Worm (Caenorhabditis elegans) whole organism, young adult: ENCODE results near the gene nep-25.

ENCODE experiments used
- B0261.1 ChIP-seq: sonication (generic microtip); optimal IDR thresholded peaks from 2 replicates; lab custom pipeline; 2016; ENCODE audit warnings: mild to moderate bottlenecking, missing genetic modification characterization, moderate library complexity, missing compliant biosample characterization
- F23B12.7 ChIP-seq: sonication (generic microtip); optimal IDR thresholded peaks from 2 replicates; lab custom pipeline; 2017; ENCODE audit warnings: missing genetic modification characterization, mild to moderate bottlenecking, missing compliant biosample characterization, antibody characterized with exemption, moderate library complexity; ENCODE audit not compliant: insufficient read depth
- F39B2.1 ChIP-seq: fragments of 200-800 bp; sonication (Bioruptor generic); IDR thresholded peaks from 2 replicates; pipeline ENCODE4 v1.3.6; 2022; ENCODE audit warnings: missing genetic modification reagents, missing genetic modification characterization, missing compliant biosample characterization
- F52B5.7 ChIP-seq: sonication (generic microtip); optimal IDR thresholded peaks from 2 replicates; lab custom pipeline; 2016; ENCODE audit warnings: mild to moderate bottlenecking, missing genetic modification characterization, missing compliant biosample characterization
- F55B11.4 ChIP-seq: sonication (generic microtip); optimal IDR thresholded peaks from 2 replicates; lab custom pipeline; 2016; ENCODE audit warnings: missing compliant biosample characterization, missing genetic modification characterization, borderline replicate concordance; ENCODE audit not compliant: insufficient read depth
- F57A8.1 ChIP-seq: fragments of 200-800 bp; sonication (Bioruptor generic); optimal IDR thresholded peaks from 2 replicates; lab custom pipeline; 2018; ENCODE audit warnings: mild to moderate bottlenecking, missing genetic modification characterization, moderate library complexity, missing compliant biosample characterization
- T26A5.8 ChIP-seq: sonication (generic microtip); optimal IDR thresholded peaks from 2 replicates; lab custom pipeline; 2016; ENCODE audit warnings: missing genetic modification characterization, missing compliant biosample characterization
- Y53G8AR.9 ChIP-seq: fragments of 200-800 bp; sonication (Bioruptor generic); conservative IDR thresholded peaks from 2 replicates; pipeline ENCODE4 v1.3.6; 2022; ENCODE audit warnings: missing genetic modification reagents, missing genetic modification characterization, missing compliant biosample characterization
- Y56A3A.18 ChIP-seq: fragments of 200-800 bp; sonication (Bioruptor generic); IDR thresholded peaks from 2 replicates; pipeline ENCODE4 v1.3.6; 2022; ENCODE audit warnings: missing genetic modification reagents, missing genetic modification characterization, missing compliant biosample characterization
- ZK185.1 ChIP-seq: sonication (generic microtip); optimal IDR thresholded peaks from 2 replicates; lab custom pipeline; 2016; ENCODE audit warnings: mild to moderate bottlenecking, missing genetic modification characterization, missing compliant biosample characterization; ENCODE audit not compliant: poor library complexity, severe bottlenecking
- akir-1 ChIP-seq: fragments of 200-800 bp; sonication (Bioruptor generic); optimal IDR thresholded peaks from 2 replicates; lab custom pipeline; 2018; ENCODE audit warnings: mild to moderate bottlenecking, missing genetic modification characterization, moderate library complexity, missing compliant biosample characterization
- atf-7 ChIP-seq: sonication (generic microtip); optimal IDR thresholded peaks from 2 replicates; lab custom pipeline; 2017; ENCODE audit warnings: mild to moderate bottlenecking, missing genetic modification characterization, missing compliant biosample characterization
- attf-3 ChIP-seq: fragments of 200-800 bp; sonication (Bioruptor generic); conservative IDR thresholded peaks from 2 replicates; pipeline ENCODE4 v1.3.6; 2022; ENCODE audit warnings: missing genetic modification reagents, missing genetic modification characterization, missing compliant biosample characterization
- attf-6 ChIP-seq: fragments of 200-800 bp; sonication (Bioruptor generic); IDR thresholded peaks from 2 replicates; pipeline ENCODE4 v1.3.6; 2022; ENCODE audit warnings: missing genetic modification reagents, missing genetic modification characterization, missing compliant biosample characterization
- bed-1 ChIP-seq: fragments of 200-800 bp; sonication (Bioruptor generic); IDR thresholded peaks from 2 replicates; pipeline ENCODE4 v1.3.6; 2022; ENCODE audit warnings: missing genetic modification reagents, missing genetic modification characterization, missing compliant biosample characterization
- ceh-27 ChIP-seq: fragments of 200-800 bp; sonication (Bioruptor generic); optimal IDR thresholded peaks from 2 replicates; lab custom pipeline; 2018; ENCODE audit warnings: mild to moderate bottlenecking, missing genetic modification characterization, moderate library complexity, missing compliant biosample characterization
- ceh-40 ChIP-seq: fragments of 200-800 bp; sonication (Bioruptor generic); IDR thresholded peaks from 2 replicates; pipeline ENCODE4 v1.3.6; 2022; ENCODE audit warnings: missing genetic modification characterization, missing compliant biosample characterization
- ceh-91 ChIP-seq: fragments of 200-800 bp; sonication (Bioruptor generic); IDR thresholded peaks from 2 replicates; pipeline ENCODE4 v1.3.6; 2022; ENCODE audit warnings: missing genetic modification reagents, missing genetic modification characterization, missing compliant biosample characterization
- ekl-4 ChIP-seq: fragments of 200-800 bp; sonication (Bioruptor generic); IDR thresholded peaks from 2 replicates; pipeline ENCODE4 v1.3.6; 2022; ENCODE audit warnings: missing genetic modification reagents, missing genetic modification characterization, missing compliant biosample characterization
- ets-4 ChIP-seq: fragments of 200-800 bp; sonication (Bioruptor generic); optimal IDR thresholded peaks from 2 replicates; lab custom pipeline; 2018; ENCODE audit warnings: mild to moderate bottlenecking, missing genetic modification characterization, missing compliant biosample characterization
- him-1 ChIP-seq: sonication (generic microtip); optimal IDR thresholded peaks from 2 replicates; lab custom pipeline; 2016; ENCODE audit warnings: missing genotype, missing genetic modification reagents, missing genetic modification characterization, missing compliant biosample characterization
- hlh-12 ChIP-seq: sonication (generic microtip); optimal IDR thresholded peaks from 2 replicates; lab custom pipeline; 2016; ENCODE audit warnings: missing genetic modification characterization, missing compliant biosample characterization
- hlh-26 ChIP-seq: fragments of 200-800 bp; sonication (Bioruptor generic); conservative IDR thresholded peaks from 2 replicates; pipeline ENCODE4 v1.3.6; 2022; ENCODE audit warnings: missing genetic modification reagents, missing genetic modification characterization, missing compliant biosample characterization
- hmg-1.2 ChIP-seq: fragments of 200-800 bp; sonication (Bioruptor generic); IDR thresholded peaks from 2 replicates; pipeline ENCODE4 v1.3.6; 2022; ENCODE audit warnings: missing genetic modification reagents, missing genetic modification characterization, missing compliant biosample characterization
- hsf-1 ChIP-seq: fragments of 200-800 bp; sonication (Bioruptor generic); IDR thresholded peaks from 2 replicates; pipeline ENCODE4 v1.3.6; 2022; ENCODE audit warnings: missing genetic modification reagents, missing genetic modification characterization, missing compliant biosample characterization
- lag-1 ChIP-seq: fragments of 200-800 bp; sonication (Bioruptor generic); IDR thresholded peaks from 2 replicates; pipeline ENCODE4 v1.3.6; 2022; ENCODE audit warnings: missing genetic modification reagents, missing genetic modification characterization, missing compliant biosample characterization
- let-526 ChIP-seq: fragments of 200-800 bp; sonication (Bioruptor generic); IDR thresholded peaks from 2 replicates; pipeline ENCODE4 v1.3.6; 2022; ENCODE audit warnings: missing genetic modification reagents, missing genetic modification characterization, missing compliant biosample characterization
- lin-26 ChIP-seq: fragments of 200-800 bp; sonication (Bioruptor generic); IDR thresholded peaks from 2 replicates; pipeline ENCODE4 v1.3.6; 2022; ENCODE audit warnings: missing genetic modification reagents, missing genetic modification characterization, missing compliant biosample characterization
- lir-1 ChIP-seq: fragments of 200-800 bp; sonication (Bioruptor generic); conservative IDR thresholded peaks from 2 replicates; pipeline ENCODE4 v1.3.6; 2022; ENCODE audit warnings: missing genetic modification reagents, missing genetic modification characterization, missing compliant biosample characterization
- lsy-27 ChIP-seq: sonication (generic microtip); optimal IDR thresholded peaks from 2 replicates; lab custom pipeline; 2017; ENCODE audit warnings: missing genetic modification characterization, mild to moderate bottlenecking, missing compliant biosample characterization, antibody characterized with exemption, missing genotype, borderline replicate concordance; ENCODE audit not compliant: insufficient read depth
- madf-10 ChIP-seq: sonication (generic microtip); optimal IDR thresholded peaks from 2 replicates; lab custom pipeline; 2016; ENCODE audit warnings: mild to moderate bottlenecking, missing genetic modification characterization, missing compliant biosample characterization
- mes-4 ChIP-seq: sonication (generic microtip); optimal IDR thresholded peaks from 2 replicates; lab custom pipeline; 2016; ENCODE audit warnings: missing genotype, missing genetic modification characterization, missing compliant biosample characterization
- nfya-1 ChIP-seq: sonication (generic microtip); optimal IDR thresholded peaks from 2 replicates; lab custom pipeline; 2017; ENCODE audit warnings: antibody characterized with exemption, missing compliant biosample characterization, missing genetic modification characterization, borderline replicate concordance; ENCODE audit not compliant: insufficient read depth
- nfya-2 ChIP-seq: fragments of 200-800 bp; sonication (Bioruptor generic); IDR thresholded peaks from 2 replicates; pipeline ENCODE4 v1.3.6; 2022; ENCODE audit warnings: missing genetic modification reagents, missing genetic modification characterization, missing compliant biosample characterization
- nhr-120 ChIP-seq: fragments of 200-800 bp; sonication (Bioruptor generic); IDR thresholded peaks from 2 replicates; pipeline ENCODE4 v1.3.6; 2022; ENCODE audit warnings: missing genetic modification characterization, missing compliant biosample characterization
- nhr-80 ChIP-seq: sonication (generic microtip); optimal IDR thresholded peaks from 2 replicates; lab custom pipeline; 2016; ENCODE audit warnings: missing genetic modification characterization, missing compliant biosample characterization
- pbrm-1 ChIP-seq: fragments of 200-800 bp; sonication (Bioruptor generic); IDR thresholded peaks from 2 replicates; pipeline ENCODE4 v1.3.6; 2022; ENCODE audit warnings: missing genetic modification reagents, missing genetic modification characterization, missing compliant biosample characterization
- pha-4 ChIP-seq: fragments of 150-350 bp; sonication (generic microtip); optimal IDR thresholded peaks from 2 replicates; lab custom pipeline; 2014; ENCODE audit warnings: missing biosample characterization, missing genetic modification reagents, missing genetic modification characterization
- sea-2 ChIP-seq: fragments of 200-800 bp; sonication (Bioruptor generic); IDR thresholded peaks from 2 replicates; pipeline ENCODE4 v1.3.6; 2022; ENCODE audit warnings: missing genetic modification characterization, missing compliant biosample characterization
- snpc-1.3 ChIP-seq: sonication (generic microtip); optimal IDR thresholded peaks from 2 replicates; lab custom pipeline; 2017; ENCODE audit warnings: missing genetic modification characterization, mild to moderate bottlenecking, missing compliant biosample characterization, antibody characterized with exemption, moderate library complexity, missing genotype, missing genetic modification reagents; ENCODE audit not compliant: insufficient read depth
- unc-130 ChIP-seq: sonication (generic microtip); optimal IDR thresholded peaks from 2 replicates; lab custom pipeline; 2016; ENCODE audit warnings: missing genetic modification reagents, missing genetic modification characterization, missing compliant biosample characterization
- zim-3 ChIP-seq: sonication (generic microtip); optimal IDR thresholded peaks from 2 replicates; lab custom pipeline; 2017; ENCODE audit warnings: mild to moderate bottlenecking, missing genetic modification characterization, moderate library complexity, missing compliant biosample characterization
- ztf-26 ChIP-seq: sonication (generic microtip); optimal IDR thresholded peaks from 2 replicates; lab custom pipeline; 2017; ENCODE audit warnings: missing genetic modification characterization, missing compliant biosample characterization

The nep-25 gene

DNA sequence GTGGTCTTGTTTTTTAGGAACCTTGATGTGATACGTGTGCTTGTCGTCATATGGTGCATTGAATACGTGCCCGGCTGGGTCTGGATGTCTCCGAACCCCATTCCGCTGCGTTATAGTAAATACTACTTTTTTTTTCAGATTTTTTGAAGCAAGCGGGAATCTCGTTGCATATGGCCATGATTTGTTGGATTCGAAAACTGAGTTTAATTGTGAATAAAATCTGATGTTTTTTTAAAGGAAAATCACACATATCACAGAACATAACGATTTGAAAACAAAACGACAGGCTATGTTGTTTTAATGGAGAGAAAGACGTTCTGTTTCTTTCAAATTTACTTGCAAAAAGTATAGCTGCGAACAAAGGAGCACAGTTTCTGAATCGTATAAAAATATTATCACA lies 3.4 kb downstream of the nep-25 start, which contains the start of the genes ZK1248.17 and H41C03.3:
TSS of gene ZK1248.17 (minus strand) at position 101 of the 400 bp plus-strand sequence.
TSS of gene H41C03.3 (plus strand) at position 337 of the 400 bp plus-strand sequence.
- TF ChIP-seq F57A8.1 = no peak
- TF ChIP-seq ceh-27 = no peak
- TF ChIP-seq B0261.1 (tag; lab: Kevin White, UChicago) = no peak
- no peak for TF ChIP-seq F55B11.4 (tag; lab: Kevin White, UChicago)
- no peak for TF ChIP-seq lin-26 (GFP tag; lab: Robert Waterston, UW)
- TF ChIP-seq hlh-26 (GFP tag; lab: Robert Waterston, UW) = no peak
- no peak for TF ChIP-seq ceh-91
- no peak for TF ChIP-seq snpc-1.3 (tag; lab: Kevin White, UChicago)
- no peak for TF ChIP-seq ztf-26 (tag; lab: Kevin White, UChicago)
- no peak for TF ChIP-seq ZK185.1
- TF ChIP-seq Y56A3A.18 = no peak
- TF ChIP-seq pbrm-1 (GFP tag; lab: Robert Waterston, UW) = no peak
- TF ChIP-seq nfya-1 = no peak
- no peak for TF ChIP-seq let-526
- no peak for TF ChIP-seq F52B5.7 (tag; lab: Kevin White, UChicago)

DNA sequence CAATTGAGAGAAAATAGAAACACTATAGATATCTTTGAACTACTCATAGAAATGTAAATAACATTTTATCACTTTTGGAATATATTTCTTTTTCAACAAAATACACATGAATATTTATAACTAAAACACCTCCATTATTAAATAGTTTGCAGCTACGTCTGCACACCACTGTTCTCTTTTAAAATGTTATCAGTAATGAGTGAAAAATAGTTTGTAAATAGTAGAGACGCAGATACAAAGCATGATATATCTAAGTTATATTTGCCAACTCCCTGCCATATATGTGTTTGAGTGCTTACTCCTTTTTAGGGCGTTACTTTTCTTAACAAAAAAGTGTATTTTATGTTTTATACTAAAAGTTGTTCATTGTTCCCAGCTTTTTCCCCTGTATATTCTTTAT lies 4.1 kb downstream of the nep-25 start:
- TF ChIP-seq madf-10 (tag; lab: Kevin White, UChicago) (no peak), attf-3 (GFP tag; lab: Robert Waterston, UW) (no peak), mes-4 (tag; lab: Kevin White, UChicago) (no peak), lsy-27 (no peak)
- TF ChIP-seq, all 124 proteins: peak for 0

DNA sequence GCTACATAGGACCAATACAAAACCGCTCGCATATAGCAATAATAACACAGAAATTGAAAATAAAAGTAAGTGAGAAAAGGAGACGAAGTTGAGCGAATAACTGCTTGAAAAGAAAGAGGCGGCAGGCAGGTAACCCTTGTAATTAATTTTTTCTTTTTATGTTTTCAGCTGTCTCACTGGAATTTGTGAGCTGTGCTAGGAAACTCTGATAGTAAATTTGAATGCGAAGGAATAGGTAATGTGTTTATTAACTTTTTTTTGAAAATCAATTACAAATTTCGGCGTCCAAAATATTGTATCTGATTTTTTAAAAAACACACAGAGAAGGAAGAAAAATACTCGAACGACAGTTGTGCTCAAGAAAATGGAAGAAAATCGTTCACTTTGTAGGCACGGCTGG lies 10.0 kb downstream of the nep-25 start, which contains the start of gene H41C03.2:
TSS of gene H41C03.2 (minus strand) at position 101 of the 400 bp plus-strand sequence.
- TF ChIP-seq snpc-1.3 (tag; lab: Kevin White, UChicago) = no peak
- no peak for TF ChIP-seq pha-4 (tag; lab: Kevin White, UChicago)
- no peak for TF ChIP-seq sea-2 (GFP tag; lab: Robert Waterston, UW)
- TF ChIP-seq ceh-40 (GFP tag; lab: Robert Waterston, UW) = no peak

DNA sequence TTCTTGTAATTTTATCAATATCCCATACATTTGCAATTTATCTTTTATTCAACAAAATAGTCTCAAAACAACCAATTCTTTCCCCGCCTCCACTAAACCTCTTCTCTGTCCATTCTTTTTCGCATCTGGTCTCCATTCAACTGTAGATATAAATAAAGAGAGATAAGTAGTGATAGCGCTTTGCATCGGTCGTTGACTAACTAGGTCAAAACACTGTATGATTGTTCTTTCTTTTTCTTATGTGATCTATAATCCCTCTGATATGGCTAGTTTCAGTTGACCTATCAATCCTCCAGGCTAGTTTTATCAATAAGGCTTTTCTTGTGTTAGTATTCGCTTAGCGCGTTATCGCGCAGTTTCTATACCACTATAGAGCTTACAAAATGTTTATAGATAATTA lies 11.2 kb downstream of the nep-25 start:
- TF ChIP-seq zim-3 (tag; lab: Kevin White, UChicago) (no peak), F39B2.1 (GFP tag; lab: Robert Waterston, UW) (no peak), attf-6 (GFP tag; lab: Robert Waterston, UW) (no peak), F57A8.1 (no peak), lag-1 (GFP tag; lab: Robert Waterston, UW) (no peak), snpc-1.3 (tag; lab: Kevin White, UChicago) (no peak), F55B11.4 (tag; lab: Kevin White, UChicago) (no peak), akir-1 (GFP tag; lab: Kevin White, UChicago) (no peak), ceh-91 (no peak), hsf-1 (GFP tag; lab: Robert Waterston, UW) (no peak)

DNA sequence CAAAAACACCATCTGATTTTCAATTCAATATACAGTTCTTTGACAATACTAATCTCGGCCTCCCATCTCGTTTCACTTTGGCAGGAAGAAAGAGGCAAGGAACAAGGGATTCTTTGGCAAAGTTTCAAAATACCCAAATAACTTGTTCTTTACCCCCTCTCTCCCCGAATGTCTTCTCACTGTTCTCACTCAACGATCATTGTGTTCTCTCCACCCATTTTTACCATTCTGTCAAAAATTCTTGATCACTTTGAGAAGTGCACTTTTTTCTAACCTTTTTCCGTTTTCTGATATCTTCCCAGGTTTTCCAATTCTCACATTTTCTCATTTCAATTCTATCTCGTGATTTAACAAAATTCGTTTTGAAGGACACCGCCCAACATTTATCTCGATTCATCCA lies 12.1 kb downstream of the nep-25 start, which contains the start of gene H41C03.1:
TSS of gene H41C03.1 (plus strand) at position 301 of the 400 bp plus-strand sequence.
- TF ChIP-seq bed-1 (GFP tag; lab: Robert Waterston, UW) = no peak
- no peak for TF ChIP-seq F23B12.7 (tag; lab: Kevin White, UChicago)
- no peak for TF ChIP-seq nfya-2
- no peak for TF ChIP-seq ets-4
- no peak for TF ChIP-seq him-1 (tag; lab: Kevin White, UChicago)
- no peak for TF ChIP-seq pha-4 (tag; lab: Kevin White, UChicago)
- TF ChIP-seq lir-1 (GFP tag; lab: Robert Waterston, UW) = no peak
- no peak for TF ChIP-seq nhr-120 (GFP tag; lab: Robert Waterston, UW)
- no peak for TF ChIP-seq nhr-80 (tag; lab: Kevin White, UChicago)
- TF ChIP-seq ekl-4 (GFP tag; lab: Robert Waterston, UW) = no peak
- no peak for TF ChIP-seq unc-130 (GFP tag; lab: Kevin White, UChicago)
- no peak for TF ChIP-seq atf-7 (tag; lab: Kevin White, UChicago)
- TF ChIP-seq Y53G8AR.9 (GFP tag; lab: Robert Waterston, UW) = no peak
- no peak for TF ChIP-seq hlh-12 (tag; lab: Kevin White, UChicago)
- TF ChIP-seq T26A5.8 = no peak
- TF ChIP-seq hmg-1.2 (GFP tag; lab: Robert Waterston, UW) = no peak
- TF ChIP-seq B0261.1 (tag; lab: Kevin White, UChicago) = no peak
